Worm (Caenorhabditis elegans) whole organism, late embryonic: Measurements from ENCODE around the gene C50B6.1.

Experiments
- F13H6.1 ChIP-seq: sonication (generic microtip); optimal IDR thresholded peaks from 2 replicates; lab custom pipeline; 2016; ENCODE audit warnings: missing genetic modification characterization, missing compliant biosample characterization
- ceh-9 ChIP-seq: sonication (generic microtip); optimal IDR thresholded peaks from 2 replicates; lab custom pipeline; 2016; ENCODE audit warnings: mild to moderate bottlenecking, missing genetic modification characterization, inconsistent platforms, missing compliant biosample characterization
- ets-4 ChIP-seq: sonication (generic microtip); optimal IDR thresholded peaks from 2 replicates; lab custom pipeline; 2016; ENCODE audit warnings: missing genetic modification characterization, missing compliant biosample characterization
- fkh-10 ChIP-seq: fragments of 150-350 bp; optimal IDR thresholded peaks from 2 replicates; lab custom pipeline; 2014; ENCODE audit warnings: missing biosample characterization, missing genetic modification reagents, missing genetic modification characterization
- hlh-15 ChIP-seq: sonication (generic microtip); optimal IDR thresholded peaks from 2 replicates; lab custom pipeline; 2016; ENCODE audit warnings: missing genetic modification characterization, missing compliant biosample characterization
- hlh-8 ChIP-seq: sonication (generic microtip); optimal IDR thresholded peaks from 2 replicates; lab custom pipeline; 2016; ENCODE audit warnings: missing genotype, missing genetic modification characterization, missing compliant biosample characterization
- pha-2 ChIP-seq: sonication (generic microtip); optimal IDR thresholded peaks from 2 replicates; lab custom pipeline; 2017; ENCODE audit warnings: mild to moderate bottlenecking, missing genetic modification characterization, missing compliant biosample characterization
- sox-4 ChIP-seq: sonication (generic microtip); optimal IDR thresholded peaks from 2 replicates; lab custom pipeline; 2017; ENCODE audit warnings: mild to moderate bottlenecking, missing genetic modification characterization, inconsistent platforms, missing compliant biosample characterization

ce11 chrV:13282958-13283357, 25.8 kb upstream of the C50B6.1 start:
- TF ChIP-seq sox-4 (tag; lab: Kevin White, UChicago) = no peak
- TF ChIP-seq hlh-15 = no peak
- no peak for TF ChIP-seq pha-2
- TF ChIP-seq ets-4 (tag; lab: Kevin White, UChicago) = no peak
- no peak for TF ChIP-seq hlh-8
- no peak for TF ChIP-seq F13H6.1
- TF ChIP-seq ceh-9 (tag; lab: Kevin White, UChicago) = no peak
- TF ChIP-seq fkh-10 (GFP tag; lab: Kevin White, UChicago) = no peak
